Worm (Caenorhabditis elegans): Measurements from ENCODE around the gene CD4.1.

CD4.1 gene

DNA sequence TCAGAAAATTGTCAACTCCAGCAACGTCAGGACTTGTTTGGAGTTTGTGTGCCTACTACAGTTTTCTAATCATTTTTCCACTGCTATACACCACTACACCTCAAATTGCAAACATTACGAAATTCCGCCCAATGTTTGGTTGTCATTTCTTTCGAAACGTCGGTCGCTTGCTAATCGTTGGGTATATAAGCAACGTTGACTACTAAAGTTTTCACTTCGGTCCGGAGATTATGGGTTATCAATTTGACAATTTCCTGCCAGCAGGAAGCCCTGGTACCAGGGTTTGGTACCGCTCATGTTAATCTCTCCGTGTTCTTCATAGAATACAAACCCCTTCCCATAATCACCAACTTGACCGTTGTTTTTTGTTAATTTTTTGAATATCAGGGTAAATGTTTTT lies 30.3 kb upstream of the CD4.1 start (continued):
- peak in 1 of 2 experiments; percentile 79 for TF ChIP-seq lsy-2 (tag; optimal IDR thresholded peaks at IDR 0.05)
- no peak for TF ChIP-seq F26F4.8 (GFP tag; conservative IDR thresholded peaks at IDR 0.05)
- no peak for TF ChIP-seq nhr-10 (tag; optimal IDR thresholded peaks at IDR 0.05)
- TF ChIP-seq T26A8.4 (GFP tag; IDR thresholded peaks at IDR 0.05) = peak; percentile 80
- TF ChIP-seq nhr-111 (GFP tag; optimal IDR thresholded peaks at IDR 0.05) = no peak
- TF ChIP-seq Y5F2A.4 (GFP tag; optimal IDR thresholded peaks at IDR 0.05) = no peak
- TF ChIP-seq lir-3 (tag; optimal IDR thresholded peaks at IDR 0.05) = no peak
- 0 out of 2 replicates have a peak, but pooled peaks have one; percentile 18 for TF ChIP-seq tra-1 (GFP tag; IDR thresholded peaks at IDR 0.05)
- no peak for TF ChIP-seq ceh-32 (tag; optimal IDR thresholded peaks at IDR 0.05; ENCODE audit: poor library complexity)
- peak; percentile 60; the same call in 1 of the 2 replicates for TF ChIP-seq nhr-42 (GFP tag; IDR thresholded peaks at IDR 0.05)
- TF ChIP-seq lin-15B (tag; optimal IDR thresholded peaks at IDR 0.05) = no peak
- TF ChIP-seq ces-1 (GFP tag; optimal IDR thresholded peaks at IDR 0.05) = no peak
- no peak for TF ChIP-seq zip-11 (GFP tag; IDR thresholded peaks at IDR 0.05)
- TF ChIP-seq mep-1 (tag; optimal IDR thresholded peaks at IDR 0.05) = peak; percentile 61
- no peak for TF ChIP-seq mdt-29 (GFP tag; IDR thresholded peaks at IDR 0.05)
- 0 out of 2 replicates have a peak, but pooled peaks have one; percentile 25 for TF ChIP-seq php-3 (GFP tag; IDR thresholded peaks at IDR 0.05)
- TF ChIP-seq hlh-30 (tag; optimal IDR thresholded peaks at IDR 0.05; ENCODE audit: insufficient read depth) = peak; percentile 17
- no peak for TF ChIP-seq ceh-82 (tag; optimal IDR thresholded peaks at IDR 0.05)
- peak; percentile 60 for TF ChIP-seq nhr-102 (tag; optimal IDR thresholded peaks at IDR 0.05)
- TF ChIP-seq zag-1 (tag; optimal IDR thresholded peaks at IDR 0.05) = no peak
- peak; percentile 54; the same call in 1 of the 2 replicates for TF ChIP-seq arid-1 (GFP tag; conservative IDR thresholded peaks at IDR 0.05)
- TF ChIP-seq ceh-20 (GFP tag; IDR thresholded peaks at IDR 0.05) = no peak
- TF ChIP-seq mdl-1 (tag; optimal IDR thresholded peaks at IDR 0.05) = no peak
- TF ChIP-seq sdz-12 (GFP tag; optimal IDR thresholded peaks at IDR 0.05) = no peak
- TF ChIP-seq spr-1 (tag; optimal IDR thresholded peaks at IDR 0.05) = no peak
- no peak; the same call in 1 of the 2 replicates for TF ChIP-seq pha-4 (GFP tag; IDR thresholded peaks at IDR 0.05)
- peak; percentile 61 for TF ChIP-seq pha-4 (tag; optimal IDR thresholded peaks at IDR 0.05)
- 0 out of 2 replicates have a peak, but pooled peaks have one; percentile 56 for TF ChIP-seq daf-19 (GFP tag; conservative IDR thresholded peaks at IDR 0.05)
- peak; percentile 45 for TF ChIP-seq T20F7.1 (GFP tag; optimal IDR thresholded peaks at IDR 0.05)
- TF ChIP-seq dmd-6 (GFP tag; IDR thresholded peaks at IDR 0.05) = peak; percentile 76
- no peak for TF ChIP-seq F10B5.3 (tag; optimal IDR thresholded peaks at IDR 0.05)
- TF ChIP-seq fkh-10 (GFP tag; optimal IDR thresholded peaks at IDR 0.05) = no peak
- no peak for TF ChIP-seq ceh-62 (tag; optimal IDR thresholded peaks at IDR 0.05)
- TF ChIP-seq Y105C5A.15 (GFP tag; IDR thresholded peaks at IDR 0.05) = no peak
- no peak for TF ChIP-seq snpc-1.2 (GFP tag; IDR thresholded peaks at IDR 0.05)
- TF ChIP-seq lin-29 (GFP tag; IDR thresholded peaks at IDR 0.05) = no peak
- TF ChIP-seq tag-97 (GFP tag; IDR thresholded peaks at IDR 0.05) = no peak
- TF ChIP-seq madf-9 (GFP tag; conservative IDR thresholded peaks at IDR 0.05) = no peak
- no peak for TF ChIP-seq ceh-28 (tag; optimal IDR thresholded peaks at IDR 0.05)
- TF ChIP-seq hlh-11 (tag; optimal IDR thresholded peaks at IDR 0.05) = no peak
- peak; percentile 55 for TF ChIP-seq nhr-48 (tag; optimal IDR thresholded peaks at IDR 0.05)
- TF ChIP-seq ceh-44 (GFP tag; IDR thresholded peaks at IDR 0.05) = no peak
- no peak for TF ChIP-seq duxl-1 (tag; optimal IDR thresholded peaks at IDR 0.05; ENCODE audit: poor library complexity)
- TF ChIP-seq snpc-4 (tag; optimal IDR thresholded peaks at IDR 0.05) = peak; percentile 91
- TF ChIP-seq skn-1 (tag; optimal IDR thresholded peaks at IDR 0.05) = no peak
- TF ChIP-seq lim-7 (GFP tag; IDR thresholded peaks at IDR 0.05) = no peak
- TF ChIP-seq aly-2 (tag; optimal IDR thresholded peaks at IDR 0.05) = no peak
- TF ChIP-seq ZK337.2 (GFP tag; IDR thresholded peaks at IDR 0.05) = no peak
- TF ChIP-seq R02D3.7 (tag; optimal IDR thresholded peaks at IDR 0.05) = no peak
- no peak for TF ChIP-seq egl-27 (tag; optimal IDR thresholded peaks at IDR 0.05)
- peak; percentile 36 for TF ChIP-seq rbr-2 (tag; optimal IDR thresholded peaks at IDR 0.05)
- peak; percentile 54 for TF ChIP-seq lin-38 (GFP tag; IDR thresholded peaks at IDR 0.05)

Data from whole organism, L4 larva.